Worm (Caenorhabditis elegans) whole organism, L1 larva: Measurements from ENCODE around the gene C13E3.1.

ENCODE experiments used
- C04F5.9 ChIP-seq: sonication (generic microtip); optimal IDR thresholded peaks from 2 replicates; lab custom pipeline; 2016; ENCODE audit warnings: missing genetic modification characterization, missing compliant biosample characterization
- F16B12.6 ChIP-seq: fragments of 150-350 bp; optimal IDR thresholded peaks from 2 replicates; lab custom pipeline; 2014; ENCODE audit warnings: missing biosample characterization, missing genetic modification characterization
- blmp-1 ChIP-seq: fragments of 150-350 bp; optimal IDR thresholded peaks from 2 replicates; lab custom pipeline; 2014; ENCODE audit warnings: missing biosample characterization, missing genetic modification characterization
- ces-1 ChIP-seq: fragments of 150-350 bp; optimal IDR thresholded peaks from 2 replicates; lab custom pipeline; 2014; ENCODE audit warnings: missing biosample characterization, missing genetic modification reagents, missing genetic modification characterization
- dsc-1 ChIP-seq: sonication (generic microtip); optimal IDR thresholded peaks from 2 replicates; lab custom pipeline; 2016; ENCODE audit warnings: mild to moderate bottlenecking, missing genetic modification characterization, missing compliant biosample characterization
- elt-2 ChIP-seq: sonication (generic microtip); optimal IDR thresholded peaks from 2 replicates; lab custom pipeline; 2016; ENCODE audit warnings: missing genetic modification characterization, mild to moderate bottlenecking, inconsistent platforms, missing compliant biosample characterization, missing genetic modification reagents
- elt-3 ChIP-seq, 6 experiments: fragments of 150-350 bp in 1 of 6; sonication (generic microtip); optimal IDR thresholded peaks; 2 replicates each; lab custom pipeline; 2017 to 2018; ENCODE audit warnings: missing biosample characterization in 6 of 6, missing genetic modification characterization in 6 of 6, inconsistent platforms in 1 of 6
- ets-5 ChIP-seq: fragments of 200-800 bp; sonication (Bioruptor generic); IDR thresholded peaks from 2 replicates; pipeline ENCODE4 v1.3.6; 2022; ENCODE audit warnings: missing genetic modification characterization, missing compliant biosample characterization
- fkh-4 ChIP-seq: sonication (generic microtip); optimal IDR thresholded peaks from 2 replicates; lab custom pipeline; 2016; ENCODE audit warnings: missing compliant biosample characterization, missing genetic modification characterization, borderline replicate concordance
- fkh-8 ChIP-seq: sonication (generic microtip); optimal IDR thresholded peaks from 2 replicates; lab custom pipeline; 2016; ENCODE audit warnings: mild to moderate bottlenecking, missing genetic modification characterization, missing compliant biosample characterization
- grh-1 ChIP-seq: fragments of 200-800 bp; sonication (Bioruptor generic); IDR thresholded peaks from 2 replicates; pipeline ENCODE4 v1.3.6; 2022; ENCODE audit warnings: missing genetic modification reagents, missing genetic modification characterization, missing compliant biosample characterization
- hlh-4 ChIP-seq: sonication (generic microtip); optimal IDR thresholded peaks from 2 replicates; lab custom pipeline; 2016; ENCODE audit warnings: mild to moderate bottlenecking, missing genetic modification characterization, missing compliant biosample characterization
- hpl-2 ChIP-seq: fragments of 150-350 bp; optimal IDR thresholded peaks from 2 replicates; lab custom pipeline; 2014; ENCODE audit warnings: missing biosample characterization, missing genetic modification reagents, missing genetic modification characterization
- jun-1 ChIP-seq: fragments of 150-350 bp; optimal IDR thresholded peaks from 2 replicates; lab custom pipeline; 2014; ENCODE audit warnings: missing biosample characterization, missing genetic modification reagents, missing genetic modification characterization
- lin-14 ChIP-seq: fragments of 200-800 bp; sonication (Bioruptor generic); optimal IDR thresholded peaks from 2 replicates; lab custom pipeline; 2018; ENCODE audit warnings: mild to moderate bottlenecking, missing genetic modification characterization, moderate library complexity, missing compliant biosample characterization
- lin-35 ChIP-seq, 2 experiments: fragments of 150-350 bp; optimal IDR thresholded peaks; 2 replicates each; lab custom pipeline; 2014; ENCODE audit warnings: missing biosample characterization in 2 of 2, missing genetic modification characterization in 2 of 2, missing genetic modification reagents in 2 of 2
- mab-9 ChIP-seq: fragments of 200-800 bp; sonication (Bioruptor generic); IDR thresholded peaks from 2 replicates; pipeline ENCODE4 v1.3.6; 2022; ENCODE audit warnings: missing genetic modification reagents, missing genetic modification characterization, missing compliant biosample characterization
- mdl-1 ChIP-seq, 2 experiments: fragments of 150-350 bp; optimal IDR thresholded peaks; 2 replicates each; lab custom pipeline; 2014 to 2017; ENCODE audit warnings: missing biosample characterization in 2 of 2, missing genetic modification characterization in 2 of 2, inconsistent platforms in 1 of 2
- mep-1 ChIP-seq: fragments of 150-350 bp; optimal IDR thresholded peaks from 2 replicates; lab custom pipeline; 2014; ENCODE audit warnings: missing biosample characterization, missing genetic modification characterization
- nhr-20 ChIP-seq: sonication (generic microtip); optimal IDR thresholded peaks from 2 replicates; lab custom pipeline; 2016; ENCODE audit warnings: mild to moderate bottlenecking, missing genetic modification characterization, missing compliant biosample characterization
- nhr-237 ChIP-seq: fragments of 150-350 bp; optimal IDR thresholded peaks from 2 replicates; lab custom pipeline; 2014; ENCODE audit warnings: missing biosample characterization, missing genetic modification characterization
- nhr-47 ChIP-seq: sonication (generic microtip); optimal IDR thresholded peaks from 2 replicates; lab custom pipeline; 2016; ENCODE audit warnings: mild to moderate bottlenecking, missing genetic modification characterization, moderate library complexity, missing compliant biosample characterization
- nhr-85 ChIP-seq: sonication (generic microtip); peaks from one replicate; lab custom pipeline; 2016; ENCODE audit warnings: missing genetic modification characterization, inconsistent platforms, missing compliant biosample characterization
- nhr-90 ChIP-seq: sonication (generic microtip); optimal IDR thresholded peaks from 2 replicates; lab custom pipeline; 2016; ENCODE audit warnings: mild to moderate bottlenecking, missing genetic modification characterization, missing compliant biosample characterization; ENCODE audit not compliant: poor library complexity
- pax-3 ChIP-seq: fragments of 200-800 bp; sonication (Bioruptor generic); optimal IDR thresholded peaks from 2 replicates; lab custom pipeline; 2018; ENCODE audit warnings: mild to moderate bottlenecking, missing genetic modification characterization, moderate library complexity, missing compliant biosample characterization
- rnt-1 ChIP-seq: sonication (generic microtip); optimal IDR thresholded peaks from 2 replicates; lab custom pipeline; 2016; ENCODE audit warnings: mild to moderate bottlenecking, missing genetic modification characterization, moderate library complexity, missing compliant biosample characterization
- snu-23 ChIP-seq: sonication (generic microtip); optimal IDR thresholded peaks from 2 replicates; lab custom pipeline; 2016; ENCODE audit warnings: missing genetic modification characterization, missing compliant biosample characterization
- sup-37 ChIP-seq: fragments of 200-800 bp; sonication (Bioruptor generic); optimal IDR thresholded peaks from 2 replicates; lab custom pipeline; 2018; ENCODE audit warnings: mild to moderate bottlenecking, missing genetic modification characterization, missing compliant biosample characterization
- swsn-7 ChIP-seq: sonication (generic microtip); optimal IDR thresholded peaks from 2 replicates; lab custom pipeline; 2016; ENCODE audit warnings: missing genetic modification characterization, missing compliant biosample characterization
- ztf-4 ChIP-seq: fragments of 150-350 bp; optimal IDR thresholded peaks from 2 replicates; lab custom pipeline; 2014; ENCODE audit warnings: missing biosample characterization, missing genetic modification characterization

The C13E3.1 gene

DNA sequence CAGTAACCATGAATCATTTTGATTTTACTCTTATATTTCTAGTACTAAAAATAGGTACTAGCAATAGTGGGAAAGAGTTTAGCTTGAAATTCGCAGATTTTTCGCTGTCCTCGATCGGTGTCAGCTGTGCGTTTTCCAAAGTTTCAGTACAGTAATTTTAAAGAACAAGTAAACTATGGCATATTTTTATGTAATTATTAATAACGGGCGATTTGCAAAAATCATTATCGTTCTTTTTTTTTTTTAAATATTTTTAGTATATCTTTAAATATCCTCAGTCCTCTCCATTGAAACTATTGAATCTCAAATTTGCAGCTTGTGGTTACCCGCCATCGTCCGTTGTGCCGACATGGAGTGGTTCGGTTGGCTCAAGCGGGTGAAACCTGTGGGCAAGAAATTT, at the start of gene C13E3.1:
C13E3.1 (plus strand) TSS at position 301 of the 400 bp plus-strand sequence.
- no peak for TF ChIP-seq hpl-2 (GFP tag; lab: Kevin White, UChicago)
- TF ChIP-seq nhr-90 (tag; lab: Kevin White, UChicago) = no peak
- no peak for TF ChIP-seq grh-1 (GFP tag; lab: Robert Waterston, UW)
- TF ChIP-seq sup-37 (GFP tag; lab: Kevin White, UChicago) = no peak
- TF ChIP-seq ets-5 (GFP tag; lab: Robert Waterston, UW) = no peak

DNA sequence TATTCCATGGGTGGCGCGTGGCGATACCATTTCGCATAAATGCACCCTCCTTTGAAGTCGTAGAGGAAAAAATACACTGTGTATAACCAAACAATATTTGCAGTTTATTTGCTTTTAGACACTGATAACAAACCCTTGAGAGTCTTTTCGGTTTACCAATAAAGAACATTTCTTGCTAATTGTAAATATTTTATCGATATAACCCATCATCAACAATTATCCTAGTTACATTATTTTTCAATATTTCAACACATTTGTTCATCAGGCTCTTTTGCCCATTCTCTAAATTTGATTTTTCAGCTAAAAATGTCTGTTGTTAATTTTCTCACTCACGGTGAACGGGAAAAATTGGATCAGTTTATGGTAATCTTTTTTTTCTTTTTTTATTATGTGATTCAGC, 48.9 kb upstream of the C13E3.1 start, which contains the start of gene ubc-23:
ubc-23 (plus strand) TSS at position 301 of the 400 bp plus-strand sequence.
- no peak for TF ChIP-seq ztf-4 (tag; lab: Kevin White, UChicago)

DNA sequence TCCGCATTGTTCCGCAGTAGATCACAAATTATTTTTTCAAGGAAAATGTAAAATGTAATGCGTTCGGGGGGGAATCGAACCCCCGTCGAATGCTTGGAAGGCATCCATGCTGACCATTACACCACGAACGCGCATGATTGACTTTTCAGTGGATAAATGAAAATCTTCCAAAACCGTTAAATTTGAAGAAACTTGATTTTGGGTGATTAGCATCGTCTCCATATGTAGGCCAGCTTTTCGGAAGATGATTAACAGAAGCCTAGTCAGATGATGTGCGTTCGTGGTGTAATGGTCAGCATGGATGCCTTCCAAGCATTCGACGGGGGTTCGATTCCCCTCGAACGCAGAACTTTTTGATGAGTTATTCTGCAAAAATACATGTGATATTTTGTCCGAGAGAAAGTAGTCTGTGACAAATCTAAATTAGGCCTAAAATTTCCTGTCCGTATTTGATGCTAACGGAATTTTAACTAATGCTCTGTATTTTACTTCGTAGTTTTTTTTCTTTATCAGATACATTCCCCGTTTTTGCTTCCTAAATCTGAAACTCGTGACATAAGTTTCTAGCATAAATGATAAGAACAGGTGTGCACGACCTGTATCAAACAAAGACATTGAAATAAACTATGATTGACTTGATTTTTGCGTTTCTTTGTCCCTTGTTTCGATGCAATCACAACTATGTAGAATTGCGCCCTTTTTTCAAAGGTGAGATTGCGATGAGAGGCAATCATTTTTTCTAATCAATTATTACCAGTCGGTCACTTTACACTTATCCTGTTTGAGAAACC, 46.3 kb upstream of the C13E3.1 start, which contains the start of gene C28G1.10:
C28G1.10 (plus strand) TSS at position 676 of the 791 bp plus-strand sequence.
- TF ChIP-seq ces-1 (GFP tag; lab: Kevin White, UChicago) (no peak), elt-2 (tag; lab: Kevin White, UChicago) (peak; percentile 76), lin-35 (GFP tag; optimal IDR thresholded peaks at IDR 0.05; lab: Kevin White, UChicago) (peak in 1 of 2 experiments; percentile 17), elt-3 (tag; optimal IDR thresholded peaks at IDR 0.05; lab: Kevin White, UChicago) (no peak)

DNA sequence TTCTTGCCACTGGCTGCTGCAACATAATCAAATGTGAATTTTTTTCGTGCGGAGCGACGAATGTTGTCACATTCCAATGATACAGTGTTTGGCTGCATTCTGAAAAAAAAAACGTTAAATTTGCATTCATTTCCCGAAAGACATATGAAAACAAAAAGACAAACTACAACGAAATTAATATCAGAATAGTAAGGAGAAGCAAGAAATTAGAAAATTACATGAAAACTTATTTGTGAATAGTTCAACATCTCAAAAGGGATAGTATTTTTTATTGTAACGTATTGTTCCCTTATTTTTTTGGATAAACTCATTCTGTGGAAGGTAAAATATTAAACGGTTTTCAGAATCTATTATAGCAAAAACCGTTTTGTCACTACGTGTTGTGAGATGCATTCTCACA, 39.4 kb upstream of the C13E3.1 start, which contains the start of gene sprp-4:
sprp-4 (minus strand) TSS at position 101 of the 400 bp plus-strand sequence.
- TF ChIP-seq blmp-1 (tag; lab: Kevin White, UChicago) (no peak), mep-1 (tag; lab: Kevin White, UChicago) (no peak), snu-23 (GFP tag; lab: Kevin White, UChicago) (no peak), jun-1 (no peak), mdl-1 (tag; optimal IDR thresholded peaks at IDR 0.05; lab: Kevin White, UChicago) (no peak), rnt-1 (tag; lab: Kevin White, UChicago) (no peak), fkh-4 (tag; lab: Kevin White, UChicago) (no peak), nhr-47 (tag; lab: Kevin White, UChicago) (no peak), hlh-4 (tag; lab: Kevin White, UChicago) (no peak)
- TF ChIP-seq, all 84 proteins: peak for 0

DNA sequence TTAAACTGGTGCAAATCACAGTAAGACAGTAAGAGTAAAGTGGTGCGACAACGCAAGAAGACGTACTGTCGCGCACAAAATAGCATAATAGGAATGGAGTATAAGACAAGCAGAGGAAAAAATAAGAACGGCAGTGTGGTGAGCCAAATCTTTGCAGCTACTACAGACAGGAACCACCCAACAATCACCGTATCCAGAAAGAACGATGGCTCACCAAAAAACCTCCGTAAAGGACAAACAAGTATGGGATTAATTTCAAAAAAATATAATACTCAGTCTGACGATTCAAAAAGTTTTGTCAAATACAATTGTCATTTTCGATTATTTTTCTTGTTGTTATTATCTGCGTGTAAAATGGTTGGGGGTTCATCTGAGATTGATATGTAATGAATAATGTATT, 38.5 kb upstream of the C13E3.1 start:
- TF ChIP-seq F16B12.6 (tag; lab: Kevin White, UChicago) (no peak), fkh-8 (tag; lab: Kevin White, UChicago) (no peak), dsc-1 (tag; lab: Kevin White, UChicago) (no peak), pax-3 (tag; lab: Kevin White, UChicago) (no peak), jun-1 (no peak), C04F5.9 (no peak), nhr-237 (tag; lab: Kevin White, UChicago) (no peak), ztf-4 (tag; lab: Kevin White, UChicago) (no peak), mep-1 (tag; lab: Kevin White, UChicago) (no peak), nhr-20 (tag; lab: Kevin White, UChicago) (no peak), swsn-7 (tag; lab: Kevin White, UChicago) (no peak)

DNA sequence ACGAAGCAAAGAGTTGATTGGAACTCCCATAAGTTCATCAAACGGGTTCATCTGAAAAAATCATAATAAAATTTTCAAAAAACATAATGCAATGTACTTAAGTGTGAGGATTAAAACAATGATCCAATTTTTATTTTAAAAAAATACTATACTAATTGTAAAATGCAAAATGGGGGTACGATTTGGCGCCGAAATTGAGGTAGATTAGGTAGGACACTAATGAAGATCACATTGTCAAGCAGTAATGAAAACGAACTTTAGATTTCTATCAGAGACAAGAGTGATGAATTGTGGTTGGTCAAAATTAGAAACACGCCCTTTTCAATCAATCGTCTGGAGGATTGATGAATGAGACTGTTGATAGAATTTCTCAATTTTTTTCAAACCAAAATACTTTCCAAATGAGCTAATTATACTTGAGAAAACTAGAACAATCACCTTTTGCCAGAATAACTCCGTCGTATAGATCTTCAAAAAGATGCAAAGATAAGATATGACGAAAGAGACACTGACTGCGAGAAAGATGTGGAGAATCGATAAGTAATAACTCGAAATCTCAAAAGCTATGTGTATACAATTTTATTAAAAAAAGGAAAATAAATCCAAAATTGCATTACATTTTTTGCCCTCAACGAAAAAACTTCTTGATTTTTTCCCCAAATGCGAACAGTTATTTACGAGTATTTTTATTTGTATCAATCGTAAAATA, 34.9 kb upstream of the C13E3.1 start, which contains the start of gene C06E2.5:
C06E2.5 (minus strand) TSS at position 51 of the 709 bp plus-strand sequence.
- no peak for TF ChIP-seq mab-9 (GFP tag; lab: Robert Waterston, UW)
- peak; percentile 33 for TF ChIP-seq lin-14 (GFP tag; lab: Kevin White, UChicago)
- peak; percentile 80 for TF ChIP-seq nhr-85 (tag; lab: Kevin White, UChicago)
